Fruit fly (Drosophila melanogaster): ENCODE measurements around the gene Grik.

DNA sequence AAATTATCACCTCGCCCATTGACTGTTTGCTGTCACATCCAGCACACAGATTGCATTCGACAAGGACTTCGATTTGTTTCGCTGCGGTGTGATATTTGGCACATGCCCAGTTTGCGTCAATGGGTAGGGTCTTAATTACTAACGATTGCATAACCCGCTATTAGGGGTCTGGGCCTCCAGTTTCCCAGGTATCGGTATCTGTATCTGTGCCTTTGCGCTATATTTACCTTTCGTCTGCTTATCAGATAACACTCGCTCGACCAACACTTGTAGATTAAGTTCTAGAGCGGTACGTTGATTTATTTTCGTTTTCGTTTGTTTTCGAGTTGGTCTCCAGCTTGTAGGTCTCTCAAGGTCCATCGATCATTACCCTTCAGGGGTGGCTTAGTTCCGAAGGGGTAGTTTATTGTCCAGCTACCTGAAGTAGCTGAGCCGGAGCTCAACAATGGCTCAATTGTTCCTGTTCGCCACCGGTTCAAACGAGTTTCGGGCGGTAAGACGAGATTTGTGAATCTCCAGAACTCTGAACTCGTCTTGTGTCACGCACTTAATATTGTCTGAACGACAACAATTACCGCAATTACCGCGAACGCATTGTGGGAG, 49.7 kb downstream of the Grik start:
- no peak for TF ChIP-seq CG12768 (GFP tag; optimal IDR thresholded peaks at IDR 0.05)
- TF ChIP-seq toe (GFP tag; optimal IDR thresholded peaks at IDR 0.05) = no peak
- no peak for TF ChIP-seq cnc (optimal IDR thresholded peaks at IDR 0.05)
- no peak for TF ChIP-seq CG5204 (GFP tag; optimal IDR thresholded peaks at IDR 0.05)
- no peak for TF ChIP-seq kay (GFP tag; ENCODE audit: borderline replicate concordance)
- TF ChIP-seq pad (GFP tag; optimal IDR thresholded peaks at IDR 0.05) = no peak
